Fruit fly (Drosophila melanogaster) whole organism, embryonic: ENCODE data around the gene TwdlE.

Source experiments
- CG10274 ChIP-seq: fragments of 200-800 bp; sonication (Bioruptor generic); optimal IDR thresholded peaks from 3 replicates; lab custom pipeline; 2017; ENCODE audit warnings: missing biosample characterization, mild to moderate bottlenecking, missing genetic modification characterization
- CG10366 ChIP-seq: fragments of 200-800 bp; sonication (Bioruptor generic); IDR thresholded peaks from 2 replicates; pipeline ENCODE4 v1.3.6; 2022; ENCODE audit warnings: missing biosample characterization, missing genetic modification characterization
- CG10543 ChIP-seq: fragments of 200-800 bp; sonication (Bioruptor generic); optimal IDR thresholded peaks from 3 replicates; lab custom pipeline; 2017; ENCODE audit warnings: missing biosample characterization, mild to moderate bottlenecking, missing genetic modification characterization, moderate library complexity
- CG12391 ChIP-seq: fragments of 200-800 bp; sonication (Bioruptor generic); optimal IDR thresholded peaks from 3 replicates; lab custom pipeline; 2018; ENCODE audit warnings: missing biosample characterization, mild to moderate bottlenecking, missing genetic modification characterization, moderate library complexity
- CG12744 ChIP-seq: fragments of 200-800 bp; sonication (Bioruptor generic); optimal IDR thresholded peaks from 2 replicates; lab custom pipeline; 2016; ENCODE audit warnings: missing biosample characterization, missing genetic modification characterization
- CG13624 ChIP-seq: fragments of 200-800 bp; sonication (Bioruptor generic); optimal IDR thresholded peaks from 2 replicates; lab custom pipeline; 2016; ENCODE audit warnings: missing biosample characterization, missing genetic modification characterization
- CG18764 ChIP-seq: fragments of 200-800 bp; sonication (Bioruptor generic); optimal IDR thresholded peaks from 3 replicates; lab custom pipeline; 2016; ENCODE audit warnings: missing biosample characterization, missing genetic modification characterization
- CG2199 ChIP-seq: fragments of 200-800 bp; sonication (Bioruptor generic); IDR thresholded peaks from 3 replicates; pipeline ENCODE4 v1.3.6; 2022; ENCODE audit warnings: missing biosample characterization, missing genetic modification characterization
- CG2678 ChIP-seq: fragments of 200-800 bp; sonication (Bioruptor generic); optimal IDR thresholded peaks from 3 replicates; lab custom pipeline; 2019; ENCODE audit warnings: missing biosample characterization, mild to moderate bottlenecking, missing genetic modification characterization, moderate library complexity
- CG30403 ChIP-seq: fragments of 200-800 bp; sonication (Bioruptor generic); optimal IDR thresholded peaks from 3 replicates; lab custom pipeline; 2016; ENCODE audit warnings: missing biosample characterization, missing genetic modification characterization
- CG31365 ChIP-seq: fragments of 200-800 bp; sonication (Bioruptor generic); optimal IDR thresholded peaks from 2 replicates; lab custom pipeline; 2018; ENCODE audit warnings: missing biosample characterization, mild to moderate bottlenecking, missing genetic modification characterization
- CG3995 ChIP-seq: fragments of 200-800 bp; sonication (Bioruptor generic); optimal IDR thresholded peaks from 3 replicates; lab custom pipeline; 2016; ENCODE audit warnings: missing biosample characterization, missing genetic modification characterization
- CG6813 ChIP-seq: fragments of 200-800 bp; sonication (Bioruptor generic); optimal IDR thresholded peaks from 2 replicates; lab custom pipeline; 2017; ENCODE audit warnings: missing biosample characterization, missing genetic modification characterization, mild to moderate bottlenecking, moderate library complexity, missing genetic modification reagents
- CG6854 ChIP-seq: fragments of 200-800 bp; sonication (Bioruptor generic); optimal IDR thresholded peaks from 3 replicates; lab custom pipeline; 2017; ENCODE audit warnings: missing biosample characterization, mild to moderate bottlenecking, missing genetic modification characterization
- CG7839 ChIP-seq: fragments of 200-800 bp; sonication (Bioruptor generic); optimal IDR thresholded peaks from 3 replicates; lab custom pipeline; 2018; ENCODE audit warnings: missing biosample characterization, mild to moderate bottlenecking, missing genetic modification characterization, moderate library complexity
- CG9817 ChIP-seq: fragments of 200-800 bp; sonication (Bioruptor generic); optimal IDR thresholded peaks from 2 replicates; lab custom pipeline; 2018; ENCODE audit warnings: missing biosample characterization, mild to moderate bottlenecking, missing genetic modification characterization, moderate library complexity
- Dll ChIP-seq: fragments of 200-800 bp; sonication (Bioruptor generic); IDR thresholded peaks from 4 replicates; pipeline ENCODE4 v1.3.6; 2022; ENCODE audit warnings: missing biosample characterization, missing genetic modification characterization; ENCODE audit not compliant: partially characterized antibody
- Drgx ChIP-seq: fragments of 200-800 bp; sonication (Bioruptor generic); IDR thresholded peaks from 2 replicates; pipeline ENCODE4 v1.3.6; 2022; ENCODE audit warnings: missing biosample characterization, missing genetic modification characterization
- Elba2 ChIP-seq: fragments of 200-800 bp; sonication (Bioruptor generic); optimal IDR thresholded peaks from 3 replicates; lab custom pipeline; 2016; ENCODE audit warnings: missing biosample characterization, missing genetic modification characterization
- Ets65A ChIP-seq: fragments of 200-800 bp; sonication (Bioruptor generic); peaks from one replicate; lab custom pipeline; 2016; ENCODE audit warnings: missing biosample characterization, missing genetic modification characterization
- HLH54F ChIP-seq: fragments of 200-800 bp; sonication (Bioruptor generic); optimal IDR thresholded peaks from 3 replicates; lab custom pipeline; 2016; ENCODE audit warnings: missing biosample characterization, missing genetic modification characterization
- Hey ChIP-seq: fragments of 200-800 bp; sonication (Bioruptor generic); optimal IDR thresholded peaks from 3 replicates; lab custom pipeline; 2018; ENCODE audit warnings: missing biosample characterization, mild to moderate bottlenecking, missing genetic modification characterization
- Hsf ChIP-seq: fragments of 200-800 bp; sonication (Bioruptor generic); optimal IDR thresholded peaks from 3 replicates; lab custom pipeline; 2016; ENCODE audit warnings: missing biosample characterization, missing genetic modification characterization
- Jarid2 ChIP-seq: fragments of 200-800 bp; sonication (Bioruptor generic); optimal IDR thresholded peaks from 3 replicates; lab custom pipeline; 2017; ENCODE audit warnings: mild to moderate bottlenecking, missing biosample characterization, missing genetic modification reagents, missing genetic modification characterization
- Kr ChIP-seq: fragments of 200-800 bp; sonication (Bioruptor generic); optimal IDR thresholded peaks from 2 replicates; lab custom pipeline; 2017; ENCODE audit warnings: missing biosample characterization, mild to moderate bottlenecking, missing genetic modification characterization
- MESR4 ChIP-seq: fragments of 200-800 bp; sonication (Bioruptor generic); optimal IDR thresholded peaks from 2 replicates; lab custom pipeline; 2018; ENCODE audit warnings: missing biosample characterization, mild to moderate bottlenecking, missing genetic modification characterization, moderate library complexity
- Myb ChIP-seq: fragments of 200-800 bp; sonication (Bioruptor generic); optimal IDR thresholded peaks from 2 replicates; lab custom pipeline; 2016; ENCODE audit warnings: missing biosample characterization, missing genetic modification characterization
- Ptx1 ChIP-seq: fragments of 200-800 bp; sonication (Bioruptor generic); IDR thresholded peaks from 2 replicates; pipeline ENCODE4 v1.3.6; 2022; ENCODE audit warnings: missing biosample characterization, missing genetic modification characterization
- Sin3A ChIP-seq: fragments of >200 bp; optimal IDR thresholded peaks from 2 replicates; lab custom pipeline; 2018
- Sry-β ChIP-seq: fragments of 200-800 bp; sonication (Bioruptor generic); optimal IDR thresholded peaks from 2 replicates; lab custom pipeline; 2018; ENCODE audit warnings: missing biosample characterization, mild to moderate bottlenecking, missing genetic modification characterization, moderate library complexity
- Stat92E ChIP-seq, 3 experiments: fragments of >200 bp in 2 of 3; fragments of 200-800 bp in 1 of 3; sonication (Bioruptor generic) in 1 of 3; optimal IDR thresholded peaks; 2 replicates each; lab custom pipeline; 2017 to 2019; ENCODE audit warnings: missing biosample characterization in 3 of 3, missing genetic modification characterization in 3 of 3, mild to moderate bottlenecking in 1 of 3, moderate library complexity in 1 of 3
- Taf1 ChIP-seq: fragments of 200-800 bp; sonication (Bioruptor generic); IDR thresholded peaks from 2 replicates; pipeline ENCODE4 v1.3.6; 2022; ENCODE audit warnings: missing biosample characterization, missing genetic modification characterization
- YL-1 ChIP-seq: fragments of 200-800 bp; sonication (Bioruptor generic); optimal IDR thresholded peaks from 3 replicates; lab custom pipeline; 2017; ENCODE audit warnings: missing biosample characterization, mild to moderate bottlenecking, missing genetic modification characterization
- bsh ChIP-seq, 2 experiments: fragments of 200-800 bp; sonication (Bioruptor generic); optimal IDR thresholded peaks; 2 replicates each; lab custom pipeline; 2017 to 2018; ENCODE audit warnings: mild to moderate bottlenecking in 2 of 2, missing biosample characterization in 2 of 2, missing genetic modification characterization in 2 of 2, moderate library complexity in 1 of 2
- chinmo ChIP-seq: fragments of 200-800 bp; sonication (Bioruptor generic); IDR thresholded peaks from 4 replicates; pipeline ENCODE4 v1.3.6; 2022; ENCODE audit warnings: missing biosample characterization, missing genetic modification characterization; ENCODE audit not compliant: partially characterized antibody
- chm ChIP-seq: fragments of 200-800 bp; sonication (Bioruptor generic); IDR thresholded peaks from 2 replicates; pipeline ENCODE4 v1.3.6; 2022; ENCODE audit warnings: missing biosample characterization, missing genetic modification characterization
- da ChIP-seq: fragments of 200-800 bp; sonication (Bioruptor generic); optimal IDR thresholded peaks from 2 replicates; lab custom pipeline; 2016; ENCODE audit warnings: missing biosample characterization, missing genetic modification characterization
- dmrt99B ChIP-seq: fragments of 200-800 bp; sonication (Bioruptor generic); optimal IDR thresholded peaks from 2 replicates; lab custom pipeline; 2018; ENCODE audit warnings: missing biosample characterization, mild to moderate bottlenecking, missing genetic modification characterization, moderate library complexity
- dpn ChIP-seq, 2 experiments: fragments of 200-800 bp; sonication (Bioruptor generic); optimal IDR thresholded peaks; 3 replicates each; lab custom pipeline; 2016; ENCODE audit warnings: missing biosample characterization in 2 of 2, missing genetic modification characterization in 2 of 2
- gfzf ChIP-seq: fragments of 200-800 bp; sonication (Bioruptor generic); optimal IDR thresholded peaks from 2 replicates; lab custom pipeline; 2016; ENCODE audit warnings: missing biosample characterization, mild to moderate bottlenecking, missing genetic modification characterization, moderate library complexity
- nom ChIP-seq: fragments of 200-800 bp; sonication (Bioruptor generic); optimal IDR thresholded peaks from 2 replicates; lab custom pipeline; 2017; ENCODE audit warnings: missing biosample characterization, missing genetic modification characterization, mild to moderate bottlenecking, moderate library complexity, missing genetic modification reagents
- sd ChIP-seq: fragments of 200-800 bp; sonication (Bioruptor generic); optimal IDR thresholded peaks from 3 replicates; lab custom pipeline; 2018; ENCODE audit warnings: missing biosample characterization, mild to moderate bottlenecking, missing genetic modification characterization, moderate library complexity
- sob ChIP-seq: fragments of 200-800 bp; sonication (Bioruptor generic); IDR thresholded peaks from 2 replicates; pipeline ENCODE4 v1.3.6; 2022; ENCODE audit warnings: missing biosample characterization, missing genetic modification characterization
- stwl ChIP-seq: fragments of 200-800 bp; sonication (Bioruptor generic); optimal IDR thresholded peaks from 3 replicates; lab custom pipeline; 2018; ENCODE audit warnings: missing biosample characterization, mild to moderate bottlenecking, missing genetic modification characterization, moderate library complexity
- twi ChIP-seq: fragments of 200-800 bp; optimal IDR thresholded peaks from 2 replicates; lab custom pipeline; 2019; ENCODE audit warnings: missing biosample characterization, mild to moderate bottlenecking, missing genetic modification characterization, moderate library complexity

The TwdlE gene

dm6 chr2L:7899108-7899507 lies 38.5 kb upstream of the TwdlE start:
- TF ChIP-seq Kr (GFP tag; lab: Kevin White, UChicago) (no peak), Taf1 (GFP tag; lab: Robert Waterston, UW) (no peak), Drgx (peak; percentile 63), CG2678 (tag; lab: Kevin White, UChicago) (no peak), Hey (tag; lab: Kevin White, UChicago) (no peak), Sin3A (lab: Kevin White, UChicago) (no peak), CG10366 (GFP tag; lab: Robert Waterston, UW) (no peak)

- TF ChIP-seq nom (GFP tag; lab: Kevin White, UChicago) (peak; percentile 56), CG10274 (GFP tag; lab: Kevin White, UChicago) (no peak), bsh (GFP tag; optimal IDR thresholded peaks at IDR 0.05; lab: Kevin White, UChicago) (peak in 1 of 2 experiments; percentile 72), Elba2 (GFP tag; lab: Kevin White, UChicago) (no peak), CG6813 (GFP tag; lab: Kevin White, UChicago) (no peak), Ets65A (GFP tag; lab: Kevin White, UChicago) (peak; percentile 64), Drgx (peak; percentile 82), Sry-β (GFP tag; lab: Kevin White, UChicago) (no peak)
Observed at dm6 chr2L:7898581-7898980, 37.9 kb upstream of the TwdlE start.

- TF ChIP-seq CG3995 (GFP tag; lab: Kevin White, UChicago), result no peak
- TF ChIP-seq Drgx, result peak; percentile 44; the same call in 1 of the 2 replicates
Observed at dm6 chr2L:7897245-7897644, 36.6 kb upstream of the TwdlE start.

- TF ChIP-seq CG18764 (peak; percentile 10), CG31365 (peak; percentile 22), Jarid2 (GFP tag; lab: Kevin White, UChicago) (peak; percentile 9), chm (GFP tag; lab: Robert Waterston, UW) (no peak), CG6854 (GFP tag; lab: Kevin White, UChicago) (no peak), dpn (GFP tag; optimal IDR thresholded peaks at IDR 0.05; lab: Kevin White, UChicago) (peak in 1 of 2 experiments; percentile 7), Hsf (GFP tag; lab: Kevin White, UChicago) (no peak), YL-1 (GFP tag; lab: Kevin White, UChicago) (no peak), stwl (tag; lab: Kevin White, UChicago) (peak; percentile 93), CG12391 (tag; lab: Kevin White, UChicago) (no peak), HLH54F (GFP tag; lab: Kevin White, UChicago) (peak; percentile 27), gfzf (GFP tag; lab: Kevin White, UChicago) (peak; percentile 18), chinmo (no peak), Ptx1 (GFP tag; lab: Robert Waterston, UW) (no peak), CG2199 (peak; percentile 98), sob (peak; percentile 58; the same call in 1 of the 2 replicates), CG30403 (GFP tag; lab: Kevin White, UChicago) (peak; percentile 25), twi (no peak), dmrt99B (tag; lab: Kevin White, UChicago) (no peak), CG9817 (tag; lab: Kevin White, UChicago) (no peak), CG10543 (GFP tag; lab: Kevin White, UChicago) (no peak), da (GFP tag; lab: Kevin White, UChicago) (no peak), CG12744 (no peak), CG7839 (tag; lab: Kevin White, UChicago) (peak; percentile 37), sd (tag; lab: Kevin White, UChicago) (no peak), CG13624 (GFP tag; lab: Kevin White, UChicago) (peak; percentile 34), Myb (GFP tag; lab: Kevin White, UChicago) (peak; percentile 76), Stat92E (GFP tag; optimal IDR thresholded peaks at IDR 0.05; lab: Kevin White, UChicago) (no peak), Dll (GFP tag; lab: Robert Waterston, UW) (no peak), MESR4 (GFP tag; lab: Kevin White, UChicago) (no peak)
Observed at dm6 chr2L:7890654-7891114, 30.0 kb upstream of the TwdlE start, which contains the start of gene Spn28Db. Gene Spn28Db (minus strand): TSS chr2L:7890704.
